Fruit fly (Drosophila melanogaster) whole organism, pupa: ENCODE results near the gene CG32152.
A peak's percentile ranks its signal among the peaks of the same experiment; 100 is the strongest.

Source experiments
- CG13204 ChIP-seq: fragments of 200-800 bp; sonication (Bioruptor generic); optimal IDR thresholded peaks from 2 replicates; lab custom pipeline; 2018; ENCODE audit warnings: missing biosample characterization, mild to moderate bottlenecking, missing genetic modification characterization, moderate library complexity
- CG14655 ChIP-seq: fragments of 200-800 bp; sonication (Bioruptor generic); optimal IDR thresholded peaks from 3 replicates; lab custom pipeline; 2017; ENCODE audit warnings: mild to moderate bottlenecking, missing biosample characterization, missing genetic modification reagents, missing genetic modification characterization
- CG15710 ChIP-seq: fragments of 200-800 bp; sonication (Bioruptor generic); optimal IDR thresholded peaks from 2 replicates; lab custom pipeline; 2018; ENCODE audit warnings: missing biosample characterization, mild to moderate bottlenecking, missing genetic modification characterization, moderate library complexity
- CG17806 ChIP-seq: fragments of 200-800 bp; sonication (Bioruptor generic); optimal IDR thresholded peaks from 2 replicates; lab custom pipeline; 2018; ENCODE audit warnings: missing biosample characterization, mild to moderate bottlenecking, missing genetic modification characterization, moderate library complexity
- CG32121 ChIP-seq: fragments of 200-800 bp; sonication (Bioruptor generic); IDR thresholded peaks from 2 replicates; pipeline ENCODE4 v1.3.6; 2022; ENCODE audit warnings: missing biosample characterization, missing genetic modification characterization
- CG34367 ChIP-seq: fragments of 200-800 bp; sonication (Bioruptor generic); optimal IDR thresholded peaks from 2 replicates; lab custom pipeline; 2018; ENCODE audit warnings: missing biosample characterization, mild to moderate bottlenecking, missing genetic modification characterization
- CG4496 ChIP-seq: fragments of 200-800 bp; sonication (Bioruptor generic); IDR thresholded peaks from 3 replicates; pipeline ENCODE4 v1.3.6; 2022; ENCODE audit warnings: missing biosample characterization, missing genetic modification characterization
- CG9948 ChIP-seq: fragments of 200-800 bp; sonication (Bioruptor generic); optimal IDR thresholded peaks from 2 replicates; lab custom pipeline; 2018; ENCODE audit warnings: missing biosample characterization, mild to moderate bottlenecking, missing genetic modification characterization, moderate library complexity
- EcR ChIP-seq: fragments of 200-800 bp; sonication (Bioruptor generic); optimal IDR thresholded peaks from 3 replicates; lab custom pipeline; 2019; ENCODE audit warnings: missing biosample characterization, missing genetic modification characterization, mild to moderate bottlenecking, moderate library complexity, missing genetic modification reagents
- Ets98B ChIP-seq: fragments of 200-800 bp; sonication (Bioruptor generic); IDR thresholded peaks from 2 replicates; pipeline ENCODE4 v1.3.6; 2022; ENCODE audit warnings: missing biosample characterization, missing genetic modification characterization
- Pif1A ChIP-seq: fragments of 200-800 bp; sonication (Bioruptor generic); optimal IDR thresholded peaks from 3 replicates; lab custom pipeline; 2016; ENCODE audit warnings: missing biosample characterization, missing genetic modification characterization
- Snoo ChIP-seq: fragments of 200-800 bp; sonication (Bioruptor generic); optimal IDR thresholded peaks from 3 replicates; lab custom pipeline; 2017; ENCODE audit warnings: missing biosample characterization, mild to moderate bottlenecking, missing genetic modification characterization, inconsistent platforms
- fd96Ca ChIP-seq: fragments of 200-800 bp; sonication (Bioruptor generic); IDR thresholded peaks from 3 replicates; pipeline ENCODE4 v1.3.6; 2022; ENCODE audit warnings: missing biosample characterization, missing genetic modification characterization
- gl ChIP-seq: fragments of 200-800 bp; sonication (Bioruptor generic); optimal IDR thresholded peaks from 2 replicates; lab custom pipeline; 2018; ENCODE audit warnings: missing biosample characterization, mild to moderate bottlenecking, missing genetic modification characterization

dm6 chr3L:16167723-16168386 lies 24.0 kb upstream of the CG32152 start:
- TF ChIP-seq gl (tag; lab: Kevin White, UChicago) (no peak), fd96Ca (GFP tag; lab: Robert Waterston, UW) (no peak), CG34367 (tag; lab: Kevin White, UChicago) (peak; percentile 10), Snoo (no peak), CG9948 (tag; lab: Kevin White, UChicago) (peak; percentile 41), CG15710 (tag; lab: Kevin White, UChicago) (peak; percentile 41), CG14655 (GFP tag; lab: Kevin White, UChicago) (no peak), CG32121 (GFP tag; lab: Robert Waterston, UW) (peak; percentile 62), Pif1A (GFP tag; lab: Kevin White, UChicago) (no peak), Ets98B (GFP tag; lab: Robert Waterston, UW) (no peak), CG4496 (GFP tag; lab: Robert Waterston, UW) (no peak), EcR (GFP tag; lab: Kevin White, UChicago) (peak; percentile 50), CG13204 (GFP tag; lab: Kevin White, UChicago) (peak; percentile 18), CG17806 (tag; lab: Kevin White, UChicago) (peak; percentile 58)
